Fruit fly (Drosophila melanogaster): ENCODE measurements around the gene ctrip.

DNA sequence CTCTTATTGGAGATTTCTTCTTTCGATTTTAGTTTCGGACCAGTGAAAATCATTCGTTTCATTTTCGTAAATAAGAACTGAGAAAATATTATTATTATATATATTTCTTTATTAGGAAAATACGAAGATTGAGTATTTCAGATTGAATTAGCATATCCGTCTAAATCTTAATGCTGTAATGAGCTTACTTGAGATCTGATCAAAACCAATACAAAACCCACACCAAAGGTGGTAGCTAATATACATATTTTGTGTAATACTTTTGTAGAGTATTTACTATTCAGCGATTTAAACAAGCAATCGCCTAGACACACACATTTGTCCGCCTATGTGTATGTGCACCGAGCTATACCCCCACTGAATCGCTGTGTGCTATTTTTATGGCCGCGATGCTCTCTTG, 31.2 kb downstream of the ctrip start:
- no peak for TF ChIP-seq Doc2 (GFP tag; IDR thresholded peaks at IDR 0.05)
- no peak for TF ChIP-seq h (optimal IDR thresholded peaks at IDR 0.05)
- TF ChIP-seq hb (GFP tag; IDR thresholded peaks at IDR 0.05; ENCODE audit: partially characterized antibody), result no peak
- TF ChIP-seq HmgD (GFP tag; optimal IDR thresholded peaks at IDR 0.05), result no peak
- TF ChIP-seq CG17802 (tag; optimal IDR thresholded peaks at IDR 0.05), result no peak
- TF ChIP-seq lola (GFP tag; optimal IDR thresholded peaks at IDR 0.05), result no peak
